Fruit fly (Drosophila melanogaster) Kc167 (cell line): ENCODE results near the gene syd.

Experiments
- Myc ChIP-seq: fragments of >200 bp; optimal IDR thresholded peaks from 2 replicates; lab custom pipeline; 2017; ENCODE audit warnings: missing external identifiers
- Sin3A ChIP-seq: fragments of >200 bp; optimal IDR thresholded peaks from 2 replicates; lab custom pipeline; 2018; ENCODE audit warnings: missing external identifiers
- h ChIP-seq: fragments of >200 bp; optimal IDR thresholded peaks from 3 replicates; lab custom pipeline; 2018; ENCODE audit warnings: missing external identifiers
- insv ChIP-seq: fragments of >200 bp; optimal IDR thresholded peaks from 3 replicates; lab custom pipeline; 2018; ENCODE audit warnings: missing external identifiers
- psq ChIP-seq: fragments of >200 bp; optimal IDR thresholded peaks from 2 replicates; lab custom pipeline; 2017; ENCODE audit warnings: missing external identifiers
- ttk ChIP-seq: sonication (Bioruptor generic); optimal IDR thresholded peaks from 2 replicates; lab custom pipeline; 2017; ENCODE audit warnings: missing external identifiers

The syd gene

dm6 chr3L:7882105-7882504 lies 53.8 kb downstream of the syd start:
- TF ChIP-seq psq (lab: Kevin White, UChicago), result no peak
- no peak for TF ChIP-seq h
- TF ChIP-seq Myc (lab: Kevin White, UChicago), result no peak
- no peak for TF ChIP-seq insv (lab: Kevin White, UChicago)
- TF ChIP-seq Sin3A (lab: Kevin White, UChicago), result no peak
- TF ChIP-seq ttk (lab: Kevin White, UChicago), result no peak

dm6 chr3L:7881127-7881526 lies 54.8 kb downstream of the syd start:
- TF ChIP-seq Myc (lab: Kevin White, UChicago), result no peak
- TF ChIP-seq psq (lab: Kevin White, UChicago), result no peak
- no peak for TF ChIP-seq h
- TF ChIP-seq insv (lab: Kevin White, UChicago), result no peak
- no peak for TF ChIP-seq Sin3A (lab: Kevin White, UChicago)

- no peak for TF ChIP-seq psq (lab: Kevin White, UChicago)
- TF ChIP-seq h, result no peak
- no peak for TF ChIP-seq Myc (lab: Kevin White, UChicago)
- TF ChIP-seq Sin3A (lab: Kevin White, UChicago), result no peak
- TF ChIP-seq insv (lab: Kevin White, UChicago), result no peak
- TF ChIP-seq ttk (lab: Kevin White, UChicago), result no peak
Measured at dm6 chr3L:7879616-7880015, 56.3 kb downstream of the syd start.

dm6 chr3L:7877466-7877865 lies 58.5 kb downstream of the syd start:
- TF ChIP-seq Sin3A (lab: Kevin White, UChicago) (no peak), h (no peak), psq (lab: Kevin White, UChicago) (no peak), Myc (lab: Kevin White, UChicago) (no peak), insv (lab: Kevin White, UChicago) (no peak), ttk (lab: Kevin White, UChicago) (no peak)

dm6 chr3L:7876367-7876703 lies 59.6 kb downstream of the syd start:
- no peak for TF ChIP-seq ttk (lab: Kevin White, UChicago)
- no peak for TF ChIP-seq h
- TF ChIP-seq Myc (lab: Kevin White, UChicago), result no peak
- no peak for TF ChIP-seq psq (lab: Kevin White, UChicago)
- TF ChIP-seq Sin3A (lab: Kevin White, UChicago), result no peak
- no peak for TF ChIP-seq insv (lab: Kevin White, UChicago)

- TF ChIP-seq Sin3A (lab: Kevin White, UChicago) (no peak), insv (lab: Kevin White, UChicago) (no peak), psq (lab: Kevin White, UChicago) (no peak), h (no peak), ttk (lab: Kevin White, UChicago) (no peak), Myc (lab: Kevin White, UChicago) (no peak)
Measured at dm6 chr3L:7875606-7876366, 60.1 kb downstream of the syd start.

- TF ChIP-seq h, result no peak
- TF ChIP-seq ttk (lab: Kevin White, UChicago), result no peak
Measured at dm6 chr3L:7874507-7874906, 61.4 kb downstream of the syd start.

dm6 chr3L:7870388-7870740 lies 65.6 kb downstream of the syd start:
- TF ChIP-seq h (no peak), ttk (lab: Kevin White, UChicago) (no peak), psq (lab: Kevin White, UChicago) (no peak), insv (lab: Kevin White, UChicago) (no peak), Sin3A (lab: Kevin White, UChicago) (no peak), Myc (lab: Kevin White, UChicago) (no peak)

dm6 chr3L:7869715-7870387 lies 66.1 kb downstream of the syd start:
- TF ChIP-seq ttk (lab: Kevin White, UChicago) (no peak), psq (lab: Kevin White, UChicago) (no peak), insv (lab: Kevin White, UChicago) (no peak), Myc (lab: Kevin White, UChicago) (no peak), Sin3A (lab: Kevin White, UChicago) (no peak), h (no peak)

dm6 chr3L:7868581-7869236 lies 67.2 kb downstream of the syd start, which contains the start of gene CG32365:
Gene CG32365 (plus strand): TSS chr3L:7869042.
- no peak for TF ChIP-seq Myc (lab: Kevin White, UChicago)
- TF ChIP-seq psq (lab: Kevin White, UChicago), result no peak
- TF ChIP-seq insv (lab: Kevin White, UChicago), result no peak
- TF ChIP-seq Sin3A (lab: Kevin White, UChicago), result no peak
- no peak for TF ChIP-seq ttk (lab: Kevin White, UChicago)
- TF ChIP-seq h, result no peak

- TF ChIP-seq ttk (lab: Kevin White, UChicago) (no peak), insv (lab: Kevin White, UChicago) (no peak), h (no peak), Myc (lab: Kevin White, UChicago) (no peak), psq (lab: Kevin White, UChicago) (no peak), Sin3A (lab: Kevin White, UChicago) (no peak)
Measured at dm6 chr3L:7867036-7867787, 68.7 kb downstream of the syd start, which contains the start of gene Pdp1. Gene Pdp1 (minus strand): TSS chr3L:7867369.
